Fruit fly (Drosophila melanogaster): ENCODE measurements around the gene fz2.

- no peak for TF ChIP-seq OdsH (GFP tag; optimal IDR thresholded peaks at IDR 0.05)
- TF ChIP-seq psq (GFP tag; optimal IDR thresholded peaks at IDR 0.05), result no peak
- no peak for TF ChIP-seq usp (GFP tag; optimal IDR thresholded peaks at IDR 0.05)
- TF ChIP-seq Sp1 (GFP tag; optimal IDR thresholded peaks at IDR 0.05), result no peak
- no peak for TF ChIP-seq dsf (GFP tag; optimal IDR thresholded peaks at IDR 0.05; ENCODE audit: borderline replicate concordance)
- no peak for TF ChIP-seq Rel (GFP tag; optimal IDR thresholded peaks at IDR 0.05)
- no peak for TF ChIP-seq Rel (tag; optimal IDR thresholded peaks at IDR 0.05)
- no peak for TF ChIP-seq tai (GFP tag; optimal IDR thresholded peaks at IDR 0.05)
- TF ChIP-seq pan (optimal IDR thresholded peaks at IDR 0.05), result no peak
- TF ChIP-seq br (GFP tag; optimal IDR thresholded peaks at IDR 0.05), result no peak
- TF ChIP-seq fru (GFP tag; optimal IDR thresholded peaks at IDR 0.05), result no peak
- TF ChIP-seq CrebA (GFP tag; optimal IDR thresholded peaks at IDR 0.05; ENCODE audit: borderline replicate concordance), result no peak
- no peak for TF ChIP-seq foxo (GFP tag; optimal IDR thresholded peaks at IDR 0.05)
- no peak for TF ChIP-seq ey (GFP tag; optimal IDR thresholded peaks at IDR 0.05)
Measured at dm6 chr3L:19179138-19179782, 55.9 kb downstream of the fz2 start.
